Fruit fly (Drosophila melanogaster) whole organism, wandering third instar larva: ENCODE measurements around the gene CG17140.

Experiments used
- Dif ChIP-seq: fragments of 200-275, 200-300 bp; sonication (Bioruptor generic); optimal IDR thresholded peaks from 2 replicates; lab custom pipeline; 2018; ENCODE audit warnings: missing biosample characterization, missing genetic modification characterization; ENCODE audit not compliant: partially characterized antibody
- Myc ChIP-seq: fragments of >200 bp; optimal IDR thresholded peaks from 2 replicates; lab custom pipeline; 2017
- Sp1 ChIP-seq: fragments of 200-800 bp; sonication (Bioruptor generic); optimal IDR thresholded peaks from 3 replicates; lab custom pipeline; 2019; ENCODE audit warnings: missing biosample characterization, mild to moderate bottlenecking, missing genetic modification characterization, moderate library complexity
- Vsx2 ChIP-seq: fragments of 200-300, 225-300 bp; sonication (Bioruptor generic); optimal IDR thresholded peaks from 2 replicates; lab custom pipeline; 2018; ENCODE audit warnings: missing biosample characterization, missing genetic modification characterization; ENCODE audit not compliant: partially characterized antibody
- dl ChIP-seq, 2 experiments: fragments of 175-275, 200-275 bp in 1 of 2; fragments of 200-275 bp in 1 of 2; sonication (Bioruptor generic); optimal IDR thresholded peaks; lab custom pipeline; 2018; ENCODE audit warnings: mild to moderate bottlenecking in 2 of 2, missing biosample characterization in 2 of 2, missing genetic modification characterization in 2 of 2, moderate library complexity in 2 of 2; ENCODE audit not compliant: partially characterized antibody in 2 of 2, insufficient read depth in 1 of 2
- fru ChIP-seq: fragments of 200-800 bp; sonication (Bioruptor generic); optimal IDR thresholded peaks from 3 replicates; lab custom pipeline; 2016; ENCODE audit warnings: missing biosample characterization, mild to moderate bottlenecking, missing genetic modification characterization
- h ChIP-seq: fragments of 200-800 bp; sonication (Bioruptor generic); optimal IDR thresholded peaks from 3 replicates; lab custom pipeline; 2016; ENCODE audit warnings: missing biosample characterization, mild to moderate bottlenecking, missing genetic modification characterization
- woc ChIP-seq: sonication (Bioruptor generic); optimal IDR thresholded peaks from 2 replicates; lab custom pipeline; 2016; ENCODE audit warnings: missing biosample characterization, mild to moderate bottlenecking, missing genetic modification characterization

DNA sequence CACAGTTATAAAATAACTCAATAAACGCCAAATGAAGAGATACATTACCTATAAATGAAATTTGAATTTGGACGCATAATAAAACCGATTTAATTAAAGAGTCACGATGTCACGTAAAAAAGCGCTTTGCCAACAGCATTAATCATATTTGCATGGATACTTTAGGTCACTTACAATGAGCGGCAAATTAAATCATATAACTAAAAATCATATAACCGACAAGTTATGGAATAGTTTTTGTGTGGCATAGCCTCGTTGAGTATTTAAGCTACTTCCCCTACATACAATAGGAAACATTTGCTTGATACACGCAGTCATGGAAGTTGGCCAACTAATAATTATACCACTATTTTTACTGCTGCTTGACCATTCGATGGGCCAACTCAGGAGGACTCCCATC lies 26.7 kb downstream of the CG17140 start, which contains the start of gene CG6508:
- TF ChIP-seq Vsx2 (GFP tag; lab: Kevin White, UChicago) (no peak), woc (GFP tag; lab: Kevin White, UChicago) (no peak), dl (GFP tag; optimal IDR thresholded peaks at IDR 0.05; lab: Kevin White, UChicago; ENCODE audit: insufficient read depth in 1 of 2, partially characterized antibody in 2 of 2) (no peak), Sp1 (GFP tag; lab: Kevin White, UChicago) (no peak), fru (GFP tag; lab: Kevin White, UChicago) (no peak), h (GFP tag; lab: Kevin White, UChicago) (no peak), Dif (GFP tag; lab: Kevin White, UChicago) (no peak), Myc (lab: Kevin White, UChicago) (no peak)
